Fruit fly (Drosophila melanogaster) whole organism, embryonic: ENCODE measurements around the gene Ubc7.
A peak's percentile ranks its signal among the peaks of the same experiment; 100 is the strongest.

Experiments
- Aef1 ChIP-seq: fragments of 200-800 bp; sonication (Bioruptor generic); IDR thresholded peaks from 3 replicates; pipeline ENCODE4 v1.3.6; 2022; ENCODE audit warnings: missing biosample characterization, missing genetic modification characterization
- Bdp1 ChIP-seq: fragments of 200-800 bp; sonication (Bioruptor generic); optimal IDR thresholded peaks from 3 replicates; lab custom pipeline; 2016; ENCODE audit warnings: missing biosample characterization, missing genetic modification characterization
- Blimp-1 ChIP-seq: fragments of 200-800 bp; sonication (Bioruptor generic); optimal IDR thresholded peaks from 3 replicates; lab custom pipeline; 2018; ENCODE audit warnings: missing biosample characterization, missing genetic modification characterization, mild to moderate bottlenecking, moderate library complexity, missing genetic modification reagents
- C15 ChIP-seq: fragments of 200-800 bp; sonication (Bioruptor generic); IDR thresholded peaks from 3 replicates; pipeline ENCODE4 v1.3.6; 2022; ENCODE audit warnings: missing biosample characterization, missing genetic modification characterization
- CG10959 ChIP-seq: fragments of 200-800 bp; sonication (Bioruptor generic); IDR thresholded peaks from 2 replicates; pipeline ENCODE4 v1.3.6; 2022; ENCODE audit warnings: missing biosample characterization, missing genetic modification characterization
- CG11398 ChIP-seq: fragments of 200-800 bp; sonication (Bioruptor generic); optimal IDR thresholded peaks from 2 replicates; lab custom pipeline; 2016; ENCODE audit warnings: missing biosample characterization, missing genetic modification characterization
- CG11696 ChIP-seq: fragments of 200-800 bp; sonication (Bioruptor generic); IDR thresholded peaks from 2 replicates; pipeline ENCODE4 v1.3.6; 2022; ENCODE audit warnings: missing biosample characterization, missing genetic modification characterization
- CG13287 ChIP-seq: fragments of 200-800 bp; sonication (Bioruptor generic); IDR thresholded peaks from 2 replicates; pipeline ENCODE4 v1.3.6; 2022; ENCODE audit warnings: missing biosample characterization, missing genetic modification characterization; ENCODE audit not compliant: partially characterized antibody
- CG13624 ChIP-seq: fragments of 200-800 bp; sonication (Bioruptor generic); optimal IDR thresholded peaks from 2 replicates; lab custom pipeline; 2016; ENCODE audit warnings: missing biosample characterization, missing genetic modification characterization
- CG14050 ChIP-seq: fragments of 200-800 bp; sonication (Bioruptor generic); IDR thresholded peaks from 3 replicates; pipeline ENCODE4 v1.3.6; 2022; ENCODE audit warnings: missing biosample characterization, missing genetic modification characterization
- CG1602 ChIP-seq: fragments of 200-800 bp; sonication (Bioruptor generic); optimal IDR thresholded peaks from 3 replicates; lab custom pipeline; 2016; ENCODE audit warnings: missing biosample characterization, missing genetic modification characterization
- CG1832 ChIP-seq: fragments of 200-800 bp; sonication (Bioruptor generic); optimal IDR thresholded peaks from 2 replicates; lab custom pipeline; 2017; ENCODE audit warnings: missing biosample characterization, mild to moderate bottlenecking, missing genetic modification characterization, inconsistent platforms
- CG2875 ChIP-seq: fragments of 200-800 bp; sonication (Bioruptor generic); optimal IDR thresholded peaks from 2 replicates; lab custom pipeline; 2017; ENCODE audit warnings: missing biosample characterization, mild to moderate bottlenecking, missing genetic modification characterization, missing genetic modification reagents
- CG31441 ChIP-seq: fragments of 200-800 bp; sonication (Bioruptor generic); IDR thresholded peaks from 2 replicates; pipeline ENCODE4 v1.3.6; 2022; ENCODE audit warnings: missing biosample characterization, missing genetic modification characterization
- CG3847 ChIP-seq: fragments of 200-800 bp; sonication (Bioruptor generic); IDR thresholded peaks from 2 replicates; pipeline ENCODE4 v1.3.6; 2022; ENCODE audit warnings: missing biosample characterization, missing genetic modification characterization
- CG42726 ChIP-seq: fragments of 200-800 bp; sonication (Bioruptor generic); IDR thresholded peaks from 2 replicates; pipeline ENCODE4 v1.3.6; 2022; ENCODE audit warnings: missing biosample characterization, missing genetic modification characterization; ENCODE audit not compliant: partially characterized antibody
- CG4282 ChIP-seq: fragments of 200-800 bp; sonication (Bioruptor generic); optimal IDR thresholded peaks from 2 replicates; lab custom pipeline; 2016; ENCODE audit warnings: missing biosample characterization, missing genetic modification characterization
- CG43689 ChIP-seq: fragments of 200-800 bp; sonication (Bioruptor generic); IDR thresholded peaks from 2 replicates; pipeline ENCODE4 v1.3.6; 2022; ENCODE audit warnings: missing biosample characterization, missing genetic modification characterization
- CG7357 ChIP-seq: fragments of 200-800 bp; sonication (Bioruptor generic); IDR thresholded peaks from 3 replicates; pipeline ENCODE4 v1.3.6; 2022; ENCODE audit warnings: missing biosample characterization, missing genetic modification characterization
- CG9932 ChIP-seq: fragments of 200-800 bp; sonication (Bioruptor generic); IDR thresholded peaks from 2 replicates; pipeline ENCODE4 v1.3.6; 2022; ENCODE audit warnings: missing biosample characterization, missing genetic modification characterization
- Fer2 ChIP-seq: fragments of 200-800 bp; sonication (Bioruptor generic); optimal IDR thresholded peaks from 2 replicates; lab custom pipeline; 2018; ENCODE audit warnings: missing biosample characterization, mild to moderate bottlenecking, missing genetic modification characterization, moderate library complexity
- Fer3 ChIP-seq: fragments of 200-800 bp; sonication (Bioruptor generic); optimal IDR thresholded peaks from 2 replicates; lab custom pipeline; 2018; ENCODE audit warnings: missing biosample characterization, mild to moderate bottlenecking, missing genetic modification characterization, moderate library complexity
- H15 ChIP-seq: fragments of 200-800 bp; sonication (Bioruptor generic); IDR thresholded peaks from 3 replicates; pipeline ENCODE4 v1.3.6; 2022; ENCODE audit warnings: missing biosample characterization, missing genetic modification characterization
- HLHmδ ChIP-seq: fragments of 200-800 bp; sonication (Bioruptor generic); optimal IDR thresholded peaks from 2 replicates; lab custom pipeline; 2018; ENCODE audit warnings: missing biosample characterization, mild to moderate bottlenecking, missing genetic modification characterization, moderate library complexity
- Hand ChIP-seq: fragments of 200-800 bp; sonication (Bioruptor generic); optimal IDR thresholded peaks from 2 replicates; lab custom pipeline; 2017; ENCODE audit warnings: mild to moderate bottlenecking, missing biosample characterization, missing genetic modification reagents, missing genetic modification characterization
- Hr78 ChIP-seq, 2 experiments: fragments of 200-800 bp in 1 of 2; fragments of >200 bp in 1 of 2; sonication (Bioruptor generic) in 1 of 2; optimal IDR thresholded peaks; 2 replicates each; lab custom pipeline; 2017 to 2019; ENCODE audit warnings: missing biosample characterization in 2 of 2, missing genetic modification characterization in 2 of 2, mild to moderate bottlenecking in 1 of 2, moderate library complexity in 1 of 2
- Myb ChIP-seq: fragments of 200-800 bp; sonication (Bioruptor generic); optimal IDR thresholded peaks from 2 replicates; lab custom pipeline; 2016; ENCODE audit warnings: missing biosample characterization, missing genetic modification characterization
- YL-1 ChIP-seq: fragments of 200-800 bp; sonication (Bioruptor generic); optimal IDR thresholded peaks from 3 replicates; lab custom pipeline; 2017; ENCODE audit warnings: missing biosample characterization, mild to moderate bottlenecking, missing genetic modification characterization
- ato ChIP-seq: fragments of 200-800 bp; sonication (Bioruptor generic); IDR thresholded peaks from 2 replicates; pipeline ENCODE4 v1.3.6; 2022; ENCODE audit warnings: missing biosample characterization, missing genetic modification characterization; ENCODE audit not compliant: partially characterized antibody
- bbx ChIP-seq: fragments of 200-800 bp; sonication (Bioruptor generic); IDR thresholded peaks from 2 replicates; pipeline ENCODE4 v1.3.6; 2022; ENCODE audit warnings: missing biosample characterization, missing genetic modification characterization; ENCODE audit not compliant: partially characterized antibody
- br ChIP-seq: fragments of >200 bp; optimal IDR thresholded peaks from 2 replicates; lab custom pipeline; 2017
- dimm ChIP-seq: fragments of 200-800 bp; sonication (Bioruptor generic); IDR thresholded peaks from 2 replicates; pipeline ENCODE4 v1.3.6; 2022; ENCODE audit warnings: missing biosample characterization, missing genetic modification characterization
- fd96Cb ChIP-seq: fragments of 200-800 bp; sonication (Bioruptor generic); optimal IDR thresholded peaks from 2 replicates; lab custom pipeline; 2018; ENCODE audit warnings: missing biosample characterization, mild to moderate bottlenecking, missing genetic modification characterization, moderate library complexity
- her ChIP-seq: fragments of 200-800 bp; sonication (Bioruptor generic); optimal IDR thresholded peaks from 2 replicates; lab custom pipeline; 2016; ENCODE audit warnings: missing biosample characterization, missing genetic modification characterization
- inv ChIP-seq: fragments of 200-800 bp; sonication (Bioruptor generic); IDR thresholded peaks from 2 replicates; pipeline ENCODE4 v1.3.6; 2022; ENCODE audit warnings: missing biosample characterization, missing genetic modification characterization; ENCODE audit not compliant: partially characterized antibody
- jigr1 ChIP-seq: fragments of 200-800 bp; sonication (Bioruptor generic); IDR thresholded peaks from 3 replicates; pipeline ENCODE4 v1.3.6; 2022; ENCODE audit warnings: missing biosample characterization, missing genetic modification characterization
- ken ChIP-seq: fragments of 200-800 bp; sonication (Bioruptor generic); IDR thresholded peaks from 3 replicates; pipeline ENCODE4 v1.3.6; 2022; ENCODE audit warnings: missing biosample characterization, missing genetic modification characterization
- nerfin-2 ChIP-seq: fragments of 200-800 bp; sonication (Bioruptor generic); IDR thresholded peaks from 2 replicates; pipeline ENCODE4 v1.3.6; 2022; ENCODE audit warnings: missing biosample characterization, missing genetic modification characterization; ENCODE audit not compliant: partially characterized antibody
- oc ChIP-seq: fragments of 200-800 bp; sonication (Bioruptor generic); optimal IDR thresholded peaks from 2 replicates; lab custom pipeline; 2018; ENCODE audit warnings: missing biosample characterization, mild to moderate bottlenecking, missing genetic modification characterization, moderate library complexity
- run ChIP-seq: fragments of 200-800 bp; sonication (Bioruptor generic); optimal IDR thresholded peaks from 3 replicates; lab custom pipeline; 2018; ENCODE audit warnings: missing biosample characterization, mild to moderate bottlenecking, missing genetic modification characterization
- sd ChIP-seq: fragments of 200-800 bp; sonication (Bioruptor generic); optimal IDR thresholded peaks from 3 replicates; lab custom pipeline; 2018; ENCODE audit warnings: missing biosample characterization, mild to moderate bottlenecking, missing genetic modification characterization, moderate library complexity
- shn ChIP-seq: fragments of 200-800 bp; sonication (Bioruptor generic); optimal IDR thresholded peaks from 3 replicates; lab custom pipeline; 2016; ENCODE audit warnings: missing biosample characterization, missing genetic modification characterization
- sna ChIP-seq: fragments of 200-800 bp; sonication (Bioruptor generic); IDR thresholded peaks from 2 replicates; pipeline ENCODE4 v1.3.6; 2022; ENCODE audit warnings: missing biosample characterization, missing genetic modification characterization; ENCODE audit not compliant: partially characterized antibody
- so ChIP-seq: fragments of 200-800 bp; sonication (Bioruptor generic); IDR thresholded peaks from 3 replicates; pipeline ENCODE4 v1.3.6; 2022; ENCODE audit warnings: missing biosample characterization, missing genetic modification characterization
- tap ChIP-seq: fragments of 200-800 bp; optimal IDR thresholded peaks from 3 replicates; lab custom pipeline; 2019; ENCODE audit warnings: missing biosample characterization, mild to moderate bottlenecking, missing genetic modification characterization, moderate library complexity
- tll ChIP-seq, 2 experiments: fragments of 200-800 bp in 1 of 2; fragments of >200 bp in 1 of 2; sonication (Bioruptor generic) in 1 of 2; optimal IDR thresholded peaks; 2 replicates each; lab custom pipeline; 2017 to 2019; ENCODE audit warnings: missing biosample characterization in 2 of 2, missing genetic modification characterization in 2 of 2, mild to moderate bottlenecking in 1 of 2, moderate library complexity in 1 of 2
- unpg ChIP-seq: fragments of 200-800 bp; sonication (Bioruptor generic); optimal IDR thresholded peaks from 3 replicates; lab custom pipeline; 2018; ENCODE audit warnings: missing biosample characterization, mild to moderate bottlenecking, missing genetic modification characterization, moderate library complexity

Gene Ubc7

DNA sequence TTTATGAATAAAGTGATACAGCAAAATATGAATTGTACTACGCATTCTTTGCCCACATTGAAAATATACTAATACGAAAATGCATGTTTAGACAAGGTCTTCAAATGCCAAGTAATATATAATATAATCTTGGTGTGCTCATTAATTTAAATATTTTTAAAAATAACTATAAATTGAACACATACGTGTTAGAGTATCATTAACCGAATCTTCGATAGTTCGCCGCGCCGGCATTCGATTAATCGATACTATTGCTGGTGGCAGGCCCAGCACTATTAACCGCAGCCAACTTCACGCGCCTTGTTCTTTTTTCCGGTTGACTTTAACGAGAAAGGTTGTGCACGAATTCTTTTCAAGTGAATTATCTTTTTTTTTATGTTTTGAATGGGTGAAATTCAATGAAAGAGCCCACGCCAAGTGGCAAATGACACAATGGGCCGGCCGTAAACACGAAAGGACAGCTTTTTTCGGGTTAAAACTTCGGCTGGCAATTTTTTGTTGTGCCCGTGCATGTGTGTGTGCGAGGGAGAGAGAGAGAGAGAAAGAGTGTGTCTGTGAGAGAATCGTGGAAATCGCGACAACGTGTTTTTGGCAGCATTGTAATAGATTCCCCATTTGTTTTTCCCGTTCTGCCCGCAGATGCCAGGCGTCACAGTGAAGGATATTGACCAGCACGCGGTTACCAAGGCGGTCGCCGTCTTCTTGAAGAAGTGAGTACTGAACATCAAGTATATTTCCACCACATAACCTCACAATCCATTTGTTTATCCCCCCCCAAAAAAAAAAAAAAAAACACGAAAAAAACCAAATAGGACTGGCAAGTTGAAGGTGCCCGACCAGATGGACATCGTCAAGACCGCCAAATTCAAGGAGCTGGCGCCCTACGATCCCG, 44.4 kb downstream of the Ubc7 start, which contains the start of gene RpS19a (continued):
- peak; percentile 67; the same call in 2 of the 3 replicates for TF ChIP-seq H15 (GFP tag; lab: Robert Waterston, UW)
- 0 out of 2 replicates have a peak, but pooled peaks have one; percentile 2 for TF ChIP-seq inv
- peak; percentile 49; the same call in 2 of the 3 replicates for TF ChIP-seq CG14050 (GFP tag; lab: Robert Waterston, UW)
- TF ChIP-seq bbx: peak; percentile 11
- TF ChIP-seq CG42726: no peak
- TF ChIP-seq ato: 0 out of 2 replicates have a peak, but pooled peaks have one; percentile 39
- no peak for TF ChIP-seq jigr1
- TF ChIP-seq CG11696 (GFP tag; lab: Robert Waterston, UW): peak; percentile 39; the same call in 1 of the 2 replicates
- TF ChIP-seq br (lab: Kevin White, UChicago): no peak
- peak; percentile 59 for TF ChIP-seq CG3847 (GFP tag; lab: Robert Waterston, UW)
- TF ChIP-seq CG13287 (GFP tag; lab: Robert Waterston, UW): no peak
- TF ChIP-seq nerfin-2: no peak
- TF ChIP-seq oc: no peak
- no peak for TF ChIP-seq sd (tag; lab: Kevin White, UChicago)
- peak; percentile 5 for TF ChIP-seq Myb
- peak; percentile 77 for TF ChIP-seq CG31441 (GFP tag; lab: Robert Waterston, UW)
- peak; percentile 68; the same call in 1 of the 3 replicates for TF ChIP-seq C15 (GFP tag; lab: Robert Waterston, UW)
- peak; percentile 53 for TF ChIP-seq CG1832
- peak; percentile 83 for TF ChIP-seq Fer3 (tag; lab: Kevin White, UChicago)
- peak; percentile 31 for TF ChIP-seq run (tag; lab: Kevin White, UChicago)
- peak; percentile 75 for TF ChIP-seq so (GFP tag; lab: Robert Waterston, UW)
- no peak for TF ChIP-seq CG4282 (GFP tag; lab: Kevin White, UChicago)
- peak; percentile 64 for TF ChIP-seq Aef1 (GFP tag; lab: Robert Waterston, UW)
- TF ChIP-seq Fer2 (tag; lab: Kevin White, UChicago): peak; percentile 54
- peak; percentile 50 for TF ChIP-seq tap (tag; lab: Kevin White, UChicago)
- TF ChIP-seq CG9932 (GFP tag; lab: Robert Waterston, UW): peak; percentile 54; the same call in 1 of the 2 replicates
- TF ChIP-seq CG13624 (GFP tag; lab: Kevin White, UChicago): peak; percentile 27
- TF ChIP-seq Bdp1 (GFP tag; lab: Kevin White, UChicago): peak; percentile 54
- TF ChIP-seq shn: peak; percentile 66
- peak in 1 of 2 experiments; percentile 18 for TF ChIP-seq Hr78 (GFP tag; optimal IDR thresholded peaks at IDR 0.05; lab: Kevin White, UChicago)
- peak; percentile 24 for TF ChIP-seq Blimp-1 (GFP tag; lab: Kevin White, UChicago)
- TF ChIP-seq her (GFP tag; lab: Kevin White, UChicago): peak; percentile 13
- peak; percentile 97 for TF ChIP-seq HLHmδ
- no peak for TF ChIP-seq CG7357
- peak in 1 of 2 experiments; percentile 85 for TF ChIP-seq tll (GFP tag; optimal IDR thresholded peaks at IDR 0.05; lab: Kevin White, UChicago)
- peak; percentile 42 for TF ChIP-seq CG11398 (GFP tag; lab: Kevin White, UChicago)
- TF ChIP-seq fd96Cb (tag; lab: Kevin White, UChicago): peak; percentile 44
- peak; percentile 88 for TF ChIP-seq Hand (GFP tag; lab: Kevin White, UChicago)
- TF ChIP-seq dimm: 0 out of 2 replicates have a peak, but pooled peaks have one; percentile 20
- TF ChIP-seq CG43689 (GFP tag; lab: Robert Waterston, UW): peak; percentile 68; the same call in 1 of the 2 replicates
- TF ChIP-seq ken (GFP tag; lab: Robert Waterston, UW): peak; percentile 78; the same call in 2 of the 3 replicates
- peak; percentile 94 for TF ChIP-seq YL-1 (GFP tag; lab: Kevin White, UChicago)
- TF ChIP-seq CG10959 (GFP tag; lab: Robert Waterston, UW): peak; percentile 66
- no peak for TF ChIP-seq sna (GFP tag; lab: Robert Waterston, UW)
- TF ChIP-seq unpg (GFP tag; lab: Kevin White, UChicago): peak; percentile 66
- peak; percentile 78 for TF ChIP-seq CG2875 (GFP tag; lab: Kevin White, UChicago)
- no peak for TF ChIP-seq CG1602
